1 fruit fly cellular context compared by ENCODE assay signal in the genomic region with DNA sequence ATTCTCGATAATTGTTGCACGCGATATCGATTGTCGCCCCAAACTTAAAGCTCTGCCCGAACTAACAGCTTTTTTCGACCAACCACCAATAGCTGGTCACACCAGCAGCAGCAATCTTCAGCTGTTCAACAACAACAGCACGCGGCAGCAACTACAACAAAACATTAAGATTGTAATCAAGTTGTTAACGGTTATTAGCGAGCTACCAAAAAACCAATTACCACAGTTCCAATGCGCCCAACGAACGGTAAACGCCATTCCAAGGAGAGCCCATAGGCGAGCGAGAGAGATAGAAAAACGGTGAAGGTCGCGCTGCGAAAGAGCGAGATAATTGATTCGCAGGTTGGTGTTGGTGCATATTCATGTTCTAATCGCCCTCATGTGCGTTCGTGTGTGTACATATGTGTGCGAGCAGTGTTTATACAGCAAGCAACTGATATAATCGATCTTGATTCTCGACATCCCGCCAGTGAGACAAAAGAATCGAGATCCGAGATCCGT.
TF ChIP-seq lines count a peak whose summit lies in the region.

Gene Efr, plus strand, starts transcription at position 113 of the 501 bp plus-strand sequence.

TF ChIP-seq in whole organism, embryonic, 481 proteins besides CTCF, POLR2A, EP300 and RAD21 (continued from another document):
- TF ChIP-seq CG16813 (GFP tag; IDR thresholded peaks at IDR 0.05; lab: Robert Waterston, UW; ENCODE audit: partially characterized antibody) (no peak), Sry-δ (GFP tag; optimal IDR thresholded peaks at IDR 0.05; lab: Kevin White, UChicago) (peak; percentile 5), caup (GFP tag; optimal IDR thresholded peaks at IDR 0.05; lab: Kevin White, UChicago; ENCODE audit: severe bottlenecking) (no peak), lola (GFP tag; optimal IDR thresholded peaks at IDR 0.05; lab: Kevin White, UChicago) (no peak), E2f2 (GFP tag; IDR thresholded peaks at IDR 0.05; lab: Robert Waterston, UW) (peak; percentile 85), jumu (GFP tag; optimal IDR thresholded peaks at IDR 0.05; lab: Kevin White, UChicago) (no peak), cg (GFP tag; optimal IDR thresholded peaks at IDR 0.05; lab: Kevin White, UChicago) (peak; percentile 88), CG34224 (GFP tag; IDR thresholded peaks at IDR 0.05; lab: Robert Waterston, UW; ENCODE audit: partially characterized antibody) (0 out of 3 replicates have a peak, but pooled peaks have one; percentile 24), org-1 (GFP tag; optimal IDR thresholded peaks at IDR 0.05; lab: Kevin White, UChicago) (no peak), Dll (GFP tag; IDR thresholded peaks at IDR 0.05; lab: Robert Waterston, UW; ENCODE audit: partially characterized antibody) (peak; percentile 60; the same call in 2 of the 4 replicates), vvl (GFP tag; IDR thresholded peaks at IDR 0.05; lab: Robert Waterston, UW) (peak; percentile 32; the same call in 1 of the 2 replicates), so (GFP tag; IDR thresholded peaks at IDR 0.05; lab: Robert Waterston, UW) (no peak), Hr78 (GFP tag; optimal IDR thresholded peaks at IDR 0.05; lab: Kevin White, UChicago) (peak in 1 of 2 experiments; percentile 20), CG9797 (GFP tag; optimal IDR thresholded peaks at IDR 0.05; lab: Kevin White, UChicago) (peak; percentile 48), BtbVII (GFP tag; optimal IDR thresholded peaks at IDR 0.05; lab: Kevin White, UChicago) (peak; percentile 13), sug (tag; optimal IDR thresholded peaks at IDR 0.05; lab: Kevin White, UChicago) (peak; percentile 71), zf30C (GFP tag; optimal IDR thresholded peaks at IDR 0.05; lab: Kevin White, UChicago) (no peak), sd (tag; optimal IDR thresholded peaks at IDR 0.05; lab: Kevin White, UChicago) (peak; percentile 80), Hr51 (GFP tag; optimal IDR thresholded peaks at IDR 0.05; lab: Kevin White, UChicago) (no peak), Hmr (GFP tag; optimal IDR thresholded peaks at IDR 0.05; lab: Kevin White, UChicago) (peak; percentile 30), chinmo (GFP tag; IDR thresholded peaks at IDR 0.05; lab: Robert Waterston, UW; ENCODE audit: partially characterized antibody) (peak; percentile 91), CG15514 (GFP tag; optimal IDR thresholded peaks at IDR 0.05; lab: Kevin White, UChicago) (peak; percentile 39), CG11504 (tag; optimal IDR thresholded peaks at IDR 0.05; lab: Kevin White, UChicago) (peak; percentile 11), CG12299 (tag; optimal IDR thresholded peaks at IDR 0.05; lab: Kevin White, UChicago) (no peak), bowl (GFP tag; IDR thresholded peaks at IDR 0.05; lab: Robert Waterston, UW) (no peak), E2f1 (GFP tag; IDR thresholded peaks at IDR 0.05; lab: Robert Waterston, UW) (no peak), CG30431 (GFP tag; optimal IDR thresholded peaks at IDR 0.05; lab: Kevin White, UChicago) (no peak), CG34422 (GFP tag; IDR thresholded peaks at IDR 0.05; lab: Robert Waterston, UW) (peak; percentile 35; the same call in 1 of the 3 replicates), nau (GFP tag; optimal IDR thresholded peaks at IDR 0.05; lab: Kevin White, UChicago) (no peak), CG4360 (GFP tag; IDR thresholded peaks at IDR 0.05; lab: Robert Waterston, UW) (peak; percentile 72), CG14710 (tag; optimal IDR thresholded peaks at IDR 0.05; lab: Kevin White, UChicago) (no peak), CG7987 (GFP tag; optimal IDR thresholded peaks at IDR 0.05; lab: Kevin White, UChicago) (peak; percentile 8), HmgD (GFP tag; optimal IDR thresholded peaks at IDR 0.05; lab: Kevin White, UChicago) (no peak), cwo (GFP tag; optimal IDR thresholded peaks at IDR 0.05; lab: Kevin White, UChicago) (peak; percentile 39), Hey (tag; optimal IDR thresholded peaks at IDR 0.05; lab: Kevin White, UChicago) (no peak), pb (GFP tag; optimal IDR thresholded peaks at IDR 0.05; lab: Kevin White, UChicago) (peak; percentile 2), lab (GFP tag; optimal IDR thresholded peaks at IDR 0.05; lab: Kevin White, UChicago) (peak; percentile 33), H2.0 (GFP tag; IDR thresholded peaks at IDR 0.05; lab: Robert Waterston, UW) (no peak), CG13424 (tag; optimal IDR thresholded peaks at IDR 0.05; lab: Kevin White, UChicago) (peak; percentile 2), CG14965 (GFP tag; optimal IDR thresholded peaks at IDR 0.05; lab: Kevin White, UChicago; ENCODE audit: borderline replicate concordance) (no peak), tx (GFP tag; optimal IDR thresholded peaks at IDR 0.05; lab: Kevin White, UChicago) (no peak), Fer1 (GFP tag; optimal IDR thresholded peaks at IDR 0.05; lab: Kevin White, UChicago) (peak; percentile 15), MBD-R2 (GFP tag; IDR thresholded peaks at IDR 0.05; lab: Robert Waterston, UW) (peak; percentile 50), HLH4C (GFP tag; IDR thresholded peaks at IDR 0.05; lab: Robert Waterston, UW; ENCODE audit: partially characterized antibody) (peak; percentile 42; the same call in 2 of the 3 replicates), CG10147 (GFP tag; optimal IDR thresholded peaks at IDR 0.05; lab: Kevin White, UChicago) (peak; percentile 10), stwl (tag; optimal IDR thresholded peaks at IDR 0.05; lab: Kevin White, UChicago) (peak; percentile 15), CG13296 (GFP tag; optimal IDR thresholded peaks at IDR 0.05; lab: Kevin White, UChicago) (peak; percentile 31), CG3281 (GFP tag; optimal IDR thresholded peaks at IDR 0.05; lab: Kevin White, UChicago) (peak; percentile 26), CG7556 (GFP tag; optimal IDR thresholded peaks at IDR 0.05; lab: Kevin White, UChicago) (no peak), ci (GFP tag; IDR thresholded peaks at IDR 0.05; lab: Robert Waterston, UW) (0 out of 3 replicates have a peak, but pooled peaks have one; percentile 40), bigmax (GFP tag; optimal IDR thresholded peaks at IDR 0.05; lab: Kevin White, UChicago) (no peak), crp (GFP tag; optimal IDR thresholded peaks at IDR 0.05; lab: Kevin White, UChicago) (peak in 1 of 2 experiments; percentile 83), unc-4 (GFP tag; IDR thresholded peaks at IDR 0.05; lab: Robert Waterston, UW; ENCODE audit: partially characterized antibody) (peak; percentile 52), Taf1 (GFP tag; IDR thresholded peaks at IDR 0.05; lab: Robert Waterston, UW) (no peak), CG15479 (GFP tag; optimal IDR thresholded peaks at IDR 0.05; lab: Kevin White, UChicago) (peak; percentile 10), hbn (GFP tag; IDR thresholded peaks at IDR 0.05; lab: Robert Waterston, UW; ENCODE audit: partially characterized antibody) (peak; percentile 33; the same call in 1 of the 2 replicates), ftz-f1 (GFP tag; optimal IDR thresholded peaks at IDR 0.05; lab: Kevin White, UChicago) (peak; percentile 99), exex (tag; optimal IDR thresholded peaks at IDR 0.05; lab: Kevin White, UChicago) (peak; percentile 98), CG13894 (tag; optimal IDR thresholded peaks at IDR 0.05; lab: Kevin White, UChicago) (peak; percentile 17), CG1233 (GFP tag; optimal IDR thresholded peaks at IDR 0.05; lab: Kevin White, UChicago) (peak; percentile 3), pzg (GFP tag; optimal IDR thresholded peaks at IDR 0.05; lab: Kevin White, UChicago) (peak; percentile 56), lov (optimal IDR thresholded peaks at IDR 0.05; lab: Kevin White, UChicago) (no peak), lov (GFP tag; IDR thresholded peaks at IDR 0.05; lab: Robert Waterston, UW) (0 out of 3 replicates have a peak, but pooled peaks have one; percentile 30), sr (GFP tag; IDR thresholded peaks at IDR 0.05; lab: Robert Waterston, UW) (no peak), run (tag; optimal IDR thresholded peaks at IDR 0.05; lab: Kevin White, UChicago) (no peak), CrebB (tag; optimal IDR thresholded peaks at IDR 0.05; lab: Kevin White, UChicago) (peak; percentile 28), Pdp1 (GFP tag; optimal IDR thresholded peaks at IDR 0.05; lab: Kevin White, UChicago) (peak in 1 of 2 experiments; percentile 50), chn (GFP tag; optimal IDR thresholded peaks at IDR 0.05; lab: Kevin White, UChicago) (no peak), Myb (GFP tag; optimal IDR thresholded peaks at IDR 0.05; lab: Kevin White, UChicago) (peak; percentile 48), kni (GFP tag; optimal IDR thresholded peaks at IDR 0.05; lab: Kevin White, UChicago) (peak; percentile 55), Awh (GFP tag; IDR thresholded peaks at IDR 0.05; lab: Robert Waterston, UW) (no peak), p53 (GFP tag; optimal IDR thresholded peaks at IDR 0.05; lab: Kevin White, UChicago) (no peak), unpg (GFP tag; optimal IDR thresholded peaks at IDR 0.05; lab: Kevin White, UChicago) (peak; percentile 4), Dref (GFP tag; IDR thresholded peaks at IDR 0.05; lab: Robert Waterston, UW) (peak; percentile 76), amos (GFP tag; IDR thresholded peaks at IDR 0.05; lab: Robert Waterston, UW; ENCODE audit: partially characterized antibody) (peak; percentile 27; the same call in 1 of the 2 replicates), prd (optimal IDR thresholded peaks at IDR 0.05; lab: Kevin White, UChicago) (no peak), prd (GFP tag; IDR thresholded peaks at IDR 0.05; lab: Robert Waterston, UW) (no peak), abd-A (tag; optimal IDR thresholded peaks at IDR 0.05; lab: Kevin White, UChicago) (peak; percentile 93), gfzf (GFP tag; optimal IDR thresholded peaks at IDR 0.05; lab: Kevin White, UChicago) (peak; percentile 59), Adf1 (GFP tag; IDR thresholded peaks at IDR 0.05; lab: Robert Waterston, UW) (peak; percentile 59), CG34376 (GFP tag; optimal IDR thresholded peaks at IDR 0.05; lab: Kevin White, UChicago) (peak; percentile 94), danr (GFP tag; IDR thresholded peaks at IDR 0.05; lab: Robert Waterston, UW) (no peak), Deaf1 (tag; optimal IDR thresholded peaks at IDR 0.05; lab: Kevin White, UChicago) (peak; percentile 28), az2 (GFP tag; optimal IDR thresholded peaks at IDR 0.05; lab: Kevin White, UChicago) (no peak), phol (tag; optimal IDR thresholded peaks at IDR 0.05; lab: Kevin White, UChicago) (no peak), Doc3 (GFP tag; IDR thresholded peaks at IDR 0.05; lab: Robert Waterston, UW; ENCODE audit: partially characterized antibody) (0 out of 3 replicates have a peak, but pooled peaks have one; percentile 14), ato (GFP tag; IDR thresholded peaks at IDR 0.05; lab: Robert Waterston, UW; ENCODE audit: partially characterized antibody) (no peak), ac (GFP tag; optimal IDR thresholded peaks at IDR 0.05; lab: Kevin White, UChicago) (no peak), CG4730 (GFP tag; IDR thresholded peaks at IDR 0.05; lab: Robert Waterston, UW) (no peak), CG3838 (GFP tag; optimal IDR thresholded peaks at IDR 0.05; lab: Kevin White, UChicago) (peak; percentile 61), CG14441 (GFP tag; IDR thresholded peaks at IDR 0.05; lab: Robert Waterston, UW) (peak; percentile 28; the same call in 1 of the 2 replicates), hb (GFP tag; IDR thresholded peaks at IDR 0.05; lab: Robert Waterston, UW; ENCODE audit: partially characterized antibody) (no peak), MESR4 (GFP tag; optimal IDR thresholded peaks at IDR 0.05; lab: Kevin White, UChicago) (peak; percentile 56), CG8924 (tag; optimal IDR thresholded peaks at IDR 0.05; lab: Kevin White, UChicago) (peak; percentile 2), hkb (optimal IDR thresholded peaks at IDR 0.05; lab: Kevin White, UChicago) (no peak), hkb (GFP tag; IDR thresholded peaks at IDR 0.05; lab: Robert Waterston, UW) (no peak), sens (GFP tag; lab: Kevin White, UChicago) (peak; percentile 48), salm (tag; optimal IDR thresholded peaks at IDR 0.05; lab: Kevin White, UChicago) (no peak), Trl (optimal IDR thresholded peaks at IDR 0.05; lab: Kevin White, UChicago) (peak in 1 of 2 experiments; percentile 35), Trl (GFP tag; optimal IDR thresholded peaks at IDR 0.05; lab: Kevin White, UChicago) (no peak), Lhr (GFP tag; optimal IDR thresholded peaks at IDR 0.05; lab: Kevin White, UChicago) (peak; percentile 27), CG2889 (GFP tag; IDR thresholded peaks at IDR 0.05; lab: Robert Waterston, UW) (no peak), CG1832 (GFP tag; optimal IDR thresholded peaks at IDR 0.05; lab: Kevin White, UChicago) (peak; percentile 25)
